Worm (Caenorhabditis elegans) whole organism, L3 larva: ENCODE measurements around the gene F57E7.2.

Source experiments
- R02D3.7 ChIP-seq: fragments of 150-350 bp; optimal IDR thresholded peaks from 2 replicates; lab custom pipeline; 2014; ENCODE audit warnings: missing biosample characterization, missing genetic modification characterization
- ZK546.5 ChIP-seq: sonication (generic microtip); optimal IDR thresholded peaks from 2 replicates; lab custom pipeline; 2017; ENCODE audit warnings: missing biosample characterization, missing genetic modification characterization
- aly-2 ChIP-seq: fragments of 150-350 bp; optimal IDR thresholded peaks from 2 replicates; lab custom pipeline; 2014; ENCODE audit warnings: missing biosample characterization, missing genetic modification characterization
- ama-1 ChIP-seq: fragments of 150-350 bp; optimal IDR thresholded peaks from 2 replicates; lab custom pipeline; 2018
- ceh-16 ChIP-seq: sonication (generic microtip); optimal IDR thresholded peaks from 2 replicates; lab custom pipeline; 2017; ENCODE audit warnings: missing biosample characterization, missing genetic modification characterization
- ceh-28 ChIP-seq: fragments of 150-350 bp; optimal IDR thresholded peaks from 2 replicates; lab custom pipeline; 2014; ENCODE audit warnings: missing biosample characterization, missing genetic modification reagents, missing genetic modification characterization
- ceh-82 ChIP-seq: fragments of 150-350 bp; optimal IDR thresholded peaks from 2 replicates; lab custom pipeline; 2014; ENCODE audit warnings: missing biosample characterization, missing genetic modification characterization
- ceh-9 ChIP-seq: sonication (generic microtip); optimal IDR thresholded peaks from 2 replicates; lab custom pipeline; 2018; ENCODE audit warnings: missing biosample characterization, missing genetic modification characterization
- daf-12 ChIP-seq: fragments of 150-350 bp; optimal IDR thresholded peaks from 2 replicates; lab custom pipeline; 2014; ENCODE audit warnings: missing biosample characterization, missing genetic modification reagents, missing genetic modification characterization
- egl-27 ChIP-seq: sonication (generic microtip); optimal IDR thresholded peaks from 4 replicates; lab custom pipeline; 2017; ENCODE audit warnings: missing biosample characterization, missing genetic modification reagents, missing genetic modification characterization
- elt-1 ChIP-seq: fragments of 150-350 bp; optimal IDR thresholded peaks from 2 replicates; lab custom pipeline; 2014; ENCODE audit warnings: missing biosample characterization, missing genetic modification characterization
- elt-2 ChIP-seq: sonication (generic microtip); optimal IDR thresholded peaks from 2 replicates; lab custom pipeline; 2016; ENCODE audit warnings: missing genetic modification reagents, mild to moderate bottlenecking, missing genetic modification characterization, missing compliant biosample characterization
- elt-3 ChIP-seq, 3 experiments: fragments of 150-350 bp in 1 of 3; sonication (generic microtip) in 2 of 3; optimal IDR thresholded peaks; 2 replicates in 2 of 3; 4 replicates in 1 of 3; lab custom pipeline; 2014 to 2017; ENCODE audit warnings: missing biosample characterization in 3 of 3, missing genetic modification characterization in 3 of 3
- eor-1 ChIP-seq, 2 experiments: fragments of 150-350 bp; optimal IDR thresholded peaks; 2 replicates each; lab custom pipeline; 2014 to 2018; ENCODE audit warnings: missing biosample characterization in 2 of 2, missing genetic modification characterization in 2 of 2
- fkh-10 ChIP-seq: sonication (generic microtip); optimal IDR thresholded peaks from 2 replicates; lab custom pipeline; 2017; ENCODE audit warnings: missing biosample characterization, missing genetic modification reagents, missing genetic modification characterization
- fkh-2 ChIP-seq: fragments of 150-350 bp; optimal IDR thresholded peaks from 2 replicates; lab custom pipeline; 2014; ENCODE audit warnings: missing biosample characterization, missing genetic modification reagents, missing genetic modification characterization
- fos-1 ChIP-seq: fragments of 150-350 bp; optimal IDR thresholded peaks from 2 replicates; lab custom pipeline; 2014; ENCODE audit warnings: missing biosample characterization, missing genetic modification characterization
- hmg-11 ChIP-seq: sonication (generic microtip); optimal IDR thresholded peaks from 2 replicates; lab custom pipeline; 2016; ENCODE audit warnings: missing genetic modification characterization, missing compliant biosample characterization
- lin-15B ChIP-seq: fragments of 150-350 bp; optimal IDR thresholded peaks from 2 replicates; lab custom pipeline; 2014; ENCODE audit warnings: missing biosample characterization, missing genetic modification characterization
- lin-39 ChIP-seq: fragments of 150-350 bp; optimal IDR thresholded peaks from 2 replicates; lab custom pipeline; 2018; ENCODE audit warnings: missing biosample characterization, missing genetic modification reagents, missing genetic modification characterization
- mdl-1 ChIP-seq: fragments of 150-350 bp; optimal IDR thresholded peaks from 2 replicates; lab custom pipeline; 2014; ENCODE audit warnings: missing biosample characterization, missing genetic modification characterization
- nhr-11 ChIP-seq: fragments of 150-350 bp; optimal IDR thresholded peaks from 2 replicates; lab custom pipeline; 2014; ENCODE audit warnings: missing biosample characterization, missing genetic modification characterization
- nhr-12 ChIP-seq: fragments of 150-350 bp; optimal IDR thresholded peaks from 2 replicates; lab custom pipeline; 2014; ENCODE audit warnings: missing biosample characterization, missing genetic modification characterization
- nhr-23 ChIP-seq: fragments of 150-350 bp; optimal IDR thresholded peaks from 2 replicates; lab custom pipeline; 2014; ENCODE audit warnings: missing biosample characterization, missing genetic modification reagents, missing genetic modification characterization
- nhr-237 ChIP-seq: fragments of 150-350 bp; optimal IDR thresholded peaks from 2 replicates; lab custom pipeline; 2014; ENCODE audit warnings: missing biosample characterization, missing genetic modification characterization
- nhr-28 ChIP-seq: fragments of 150-350 bp; optimal IDR thresholded peaks from 2 replicates; lab custom pipeline; 2014; ENCODE audit warnings: missing biosample characterization, missing genetic modification characterization
- nhr-76 ChIP-seq: fragments of 150-350 bp; sonication (generic microtip); optimal IDR thresholded peaks from 5 replicates; lab custom pipeline; 2014; ENCODE audit warnings: missing biosample characterization, missing genetic modification characterization
- nhr-77 ChIP-seq: fragments of 150-350 bp; optimal IDR thresholded peaks from 2 replicates; lab custom pipeline; 2014; ENCODE audit warnings: missing biosample characterization, missing genetic modification characterization
- pha-4 ChIP-seq: fragments of 150-350 bp; optimal IDR thresholded peaks from 2 replicates; lab custom pipeline; 2014; ENCODE audit warnings: missing biosample characterization, missing genetic modification reagents, missing genetic modification characterization
- pqm-1 ChIP-seq: fragments of 150-350 bp; optimal IDR thresholded peaks from 2 replicates; lab custom pipeline; 2017; ENCODE audit warnings: missing biosample characterization, missing genetic modification characterization, inconsistent platforms
- sea-2 ChIP-seq: fragments of 150-350 bp; sonication (generic microtip); optimal IDR thresholded peaks from 4 replicates; lab custom pipeline; 2014; ENCODE audit warnings: missing biosample characterization, missing genetic modification reagents, missing genetic modification characterization
- skn-1 ChIP-seq: fragments of 150-350 bp; optimal IDR thresholded peaks from 2 replicates; lab custom pipeline; 2014; ENCODE audit warnings: missing biosample characterization, missing genetic modification characterization
- snpc-4 ChIP-seq: fragments of 150-350 bp; optimal IDR thresholded peaks from 2 replicates; lab custom pipeline; 2014; ENCODE audit warnings: missing biosample characterization, missing genetic modification characterization
- unc-39 ChIP-seq: sonication (generic microtip); optimal IDR thresholded peaks from 4 replicates; lab custom pipeline; 2017; ENCODE audit warnings: missing biosample characterization, missing genetic modification characterization
- zag-1 ChIP-seq: fragments of 150-350 bp; optimal IDR thresholded peaks from 2 replicates; lab custom pipeline; 2014; ENCODE audit warnings: missing biosample characterization, missing genetic modification characterization
- ztf-11 ChIP-seq: fragments of 150-350 bp; optimal IDR thresholded peaks from 2 replicates; lab custom pipeline; 2014; ENCODE audit warnings: missing biosample characterization, missing genetic modification characterization
- ztf-4 ChIP-seq: fragments of 150-350 bp; optimal IDR thresholded peaks from 2 replicates; lab custom pipeline; 2014; ENCODE audit warnings: missing biosample characterization, missing genetic modification characterization

The F57E7.2 gene

ce11 chrV:16447735-16448134, 35.2 kb downstream of the F57E7.2 start, which contains the start of gene T08G3.13:
Gene T08G3.13 (plus strand): TSS chrV:16448035.
- TF ChIP-seq nhr-11 (tag; lab: Kevin White, UChicago) (no peak), nhr-77 (tag; lab: Kevin White, UChicago) (no peak), nhr-23 (no peak), ceh-16 (tag; lab: Kevin White, UChicago) (no peak), fos-1 (tag; lab: Kevin White, UChicago) (no peak), fkh-10 (GFP tag; lab: Kevin White, UChicago) (no peak), nhr-237 (tag; lab: Kevin White, UChicago) (no peak), mdl-1 (no peak), pha-4 (tag; lab: Kevin White, UChicago) (no peak), elt-1 (tag; lab: Kevin White, UChicago) (no peak), ama-1 (lab: Kevin White, UChicago) (no peak), ztf-11 (tag; lab: Kevin White, UChicago) (no peak), sea-2 (GFP tag; lab: Kevin White, UChicago) (no peak), eor-1 (tag; optimal IDR thresholded peaks at IDR 0.05; lab: Kevin White, UChicago) (no peak), hmg-11 (tag; lab: Kevin White, UChicago) (no peak), skn-1 (no peak), egl-27 (tag; lab: Kevin White, UChicago) (no peak)

- TF ChIP-seq ceh-9 (no peak), ztf-11 (tag; lab: Kevin White, UChicago) (no peak), nhr-76 (tag; lab: Kevin White, UChicago) (no peak), nhr-12 (tag; lab: Kevin White, UChicago) (no peak), pqm-1 (tag; lab: Kevin White, UChicago) (no peak), fos-1 (tag; lab: Kevin White, UChicago) (no peak), nhr-28 (tag; lab: Kevin White, UChicago) (no peak), fkh-2 (tag; lab: Kevin White, UChicago) (no peak), nhr-77 (tag; lab: Kevin White, UChicago) (no peak), ama-1 (lab: Kevin White, UChicago) (no peak), pha-4 (tag; lab: Kevin White, UChicago) (no peak), snpc-4 (tag; lab: Kevin White, UChicago) (no peak), lin-39 (no peak), elt-2 (tag; lab: Kevin White, UChicago) (no peak), sea-2 (GFP tag; lab: Kevin White, UChicago) (no peak), ceh-28 (tag; lab: Kevin White, UChicago) (no peak), ZK546.5 (no peak)
Measured at ce11 chrV:16446191-16446590, 36.8 kb downstream of the F57E7.2 start.

ce11 chrV:16445676-16446075, 37.3 kb downstream of the F57E7.2 start, which contains the start of gene T08G3.6:
Gene T08G3.6 (plus strand): TSS chrV:16445976.
- no peak for TF ChIP-seq nhr-11 (tag; lab: Kevin White, UChicago)
- TF ChIP-seq hmg-11 (tag; lab: Kevin White, UChicago): no peak
- TF ChIP-seq lin-15B (tag; lab: Kevin White, UChicago): no peak
- no peak for TF ChIP-seq nhr-23
- no peak for TF ChIP-seq nhr-12 (tag; lab: Kevin White, UChicago)
- TF ChIP-seq eor-1 (tag; optimal IDR thresholded peaks at IDR 0.05; lab: Kevin White, UChicago): no peak
- TF ChIP-seq egl-27 (tag; lab: Kevin White, UChicago): no peak
- TF ChIP-seq daf-12 (tag; lab: Kevin White, UChicago): no peak

DNA sequence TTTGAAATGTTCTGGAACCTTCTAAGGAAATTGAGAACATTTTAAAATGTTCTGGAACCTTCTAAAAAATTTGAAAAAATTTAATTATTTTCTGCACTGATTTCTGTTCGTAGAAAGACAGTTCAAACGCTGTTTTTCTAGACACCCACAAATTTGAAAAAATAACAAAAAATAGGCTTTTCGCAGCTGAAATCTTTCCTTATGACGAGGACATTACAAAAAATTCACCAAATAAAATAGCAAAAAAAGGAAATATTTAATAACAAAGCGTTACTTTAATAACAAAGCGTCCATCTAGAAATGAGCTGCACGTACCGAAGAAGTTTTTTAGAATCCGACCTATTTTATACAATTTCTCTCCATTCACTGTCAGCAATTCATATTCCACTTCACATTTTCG, 39.3 kb downstream of the F57E7.2 start, which contains the start of gene srh-141:
TSS of gene srh-141 (plus strand) at position 301 of the 400 bp plus-strand sequence.
- TF ChIP-seq elt-1 (tag; lab: Kevin White, UChicago) (no peak), nhr-76 (tag; lab: Kevin White, UChicago) (no peak), unc-39 (tag; lab: Kevin White, UChicago) (no peak), zag-1 (tag; lab: Kevin White, UChicago) (no peak), lin-15B (tag; lab: Kevin White, UChicago) (no peak), hmg-11 (tag; lab: Kevin White, UChicago) (no peak), nhr-28 (tag; lab: Kevin White, UChicago) (no peak), ceh-28 (tag; lab: Kevin White, UChicago) (no peak), aly-2 (no peak), ceh-82 (no peak)
- TF ChIP-seq, all 47 proteins: peak for 0

ce11 chrV:16437546-16437945, 45.4 kb downstream of the F57E7.2 start, which contains the start of gene F26D2.15:
Gene F26D2.15 (plus strand): TSS chrV:16437846.
- TF ChIP-seq ceh-16 (tag; lab: Kevin White, UChicago) (no peak), skn-1 (no peak), ztf-4 (tag; lab: Kevin White, UChicago) (no peak), fos-1 (tag; lab: Kevin White, UChicago) (no peak), R02D3.7 (tag; lab: Kevin White, UChicago) (no peak), aly-2 (no peak), elt-3 (tag; optimal IDR thresholded peaks at IDR 0.05; lab: Kevin White, UChicago) (no peak), daf-12 (tag; lab: Kevin White, UChicago) (no peak)
